Worm (Caenorhabditis elegans): Measurements from ENCODE around the gene R08C7.4.

ce11 chrIV:4413114-4413513 lies 21.7 kb upstream of the R08C7.4 start:
- TF ChIP-seq bed-3 (GFP tag; optimal IDR thresholded peaks at IDR 0.05) (no peak), lsy-2 (tag; optimal IDR thresholded peaks at IDR 0.05) (no peak), pha-4 (tag; optimal IDR thresholded peaks at IDR 0.05) (no peak)
